Worm (Caenorhabditis elegans) whole organism, L1 larva: Measurements from ENCODE around the gene pxf-1.
A peak's percentile ranks its signal among the peaks of the same experiment; 100 is the strongest.

Experiments
- nhr-90 ChIP-seq: sonication (generic microtip); optimal IDR thresholded peaks from 2 replicates; lab custom pipeline; 2016; ENCODE audit warnings: mild to moderate bottlenecking, missing genetic modification characterization, missing compliant biosample characterization; ENCODE audit not compliant: poor library complexity
- unc-86 ChIP-seq: sonication (generic microtip); optimal IDR thresholded peaks from 2 replicates; lab custom pipeline; 2016; ENCODE audit warnings: missing genetic modification characterization, missing compliant biosample characterization

DNA sequence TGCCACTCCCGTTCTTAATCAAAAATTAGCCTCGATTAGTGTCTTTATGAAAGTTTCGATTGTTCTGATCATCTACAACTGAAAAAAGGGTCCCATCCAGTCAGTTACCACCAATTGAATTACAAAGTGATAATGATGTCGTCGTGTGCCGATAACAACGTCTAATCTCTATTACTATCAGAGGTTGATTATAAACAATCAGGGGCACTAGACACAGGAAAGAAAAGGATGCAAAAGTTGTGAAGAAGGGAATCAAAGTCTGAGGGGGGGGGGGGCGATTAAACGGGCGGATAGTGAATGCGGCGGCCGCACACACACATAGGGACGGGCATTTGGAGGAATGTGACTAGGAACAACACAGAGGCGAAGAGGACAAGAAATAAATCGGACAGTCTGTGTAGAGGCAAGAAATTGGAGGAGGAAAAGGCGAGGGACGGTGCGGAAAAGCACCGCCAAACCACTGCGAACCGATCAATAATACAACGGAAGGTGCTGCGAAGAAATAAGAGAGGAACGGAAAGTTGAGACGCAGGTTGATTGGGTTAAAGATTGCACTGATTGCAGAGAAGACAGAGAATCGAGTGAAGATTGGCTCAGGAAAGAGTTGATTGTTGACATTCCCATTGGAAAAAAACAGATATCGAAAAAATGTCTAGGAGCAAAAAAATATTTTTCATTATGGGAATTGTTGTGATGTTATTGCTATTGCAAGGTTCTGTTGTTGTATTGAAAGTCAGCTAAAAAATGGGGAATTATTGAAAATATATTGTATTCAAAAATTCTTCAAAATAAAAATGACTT lies 991 bp upstream of the pxf-1 start:
- TF ChIP-seq nhr-90 (tag; lab: Kevin White, UChicago), result peak; percentile 33
- no peak for TF ChIP-seq unc-86 (tag; lab: Kevin White, UChicago)
